Worm (Caenorhabditis elegans) whole organism, L4/young adult: Measurements from ENCODE around the gene C14F11.4.

ENCODE experiments used
- W03F9.2 ChIP-seq: fragments of 150-350 bp; optimal IDR thresholded peaks from 2 replicates; lab custom pipeline; 2014; ENCODE audit warnings: missing biosample characterization, missing genetic modification characterization
- dao-5 ChIP-seq: sonication (generic microtip); optimal IDR thresholded peaks from 2 replicates; lab custom pipeline; 2016; ENCODE audit warnings: missing genotype, missing genetic modification characterization, moderate library complexity, missing compliant biosample characterization
- him-1 ChIP-seq: sonication (generic microtip); optimal IDR thresholded peaks from 2 replicates; lab custom pipeline; 2016; ENCODE audit warnings: missing genotype, missing genetic modification reagents, missing genetic modification characterization, missing compliant biosample characterization

C14F11.4 gene

DNA sequence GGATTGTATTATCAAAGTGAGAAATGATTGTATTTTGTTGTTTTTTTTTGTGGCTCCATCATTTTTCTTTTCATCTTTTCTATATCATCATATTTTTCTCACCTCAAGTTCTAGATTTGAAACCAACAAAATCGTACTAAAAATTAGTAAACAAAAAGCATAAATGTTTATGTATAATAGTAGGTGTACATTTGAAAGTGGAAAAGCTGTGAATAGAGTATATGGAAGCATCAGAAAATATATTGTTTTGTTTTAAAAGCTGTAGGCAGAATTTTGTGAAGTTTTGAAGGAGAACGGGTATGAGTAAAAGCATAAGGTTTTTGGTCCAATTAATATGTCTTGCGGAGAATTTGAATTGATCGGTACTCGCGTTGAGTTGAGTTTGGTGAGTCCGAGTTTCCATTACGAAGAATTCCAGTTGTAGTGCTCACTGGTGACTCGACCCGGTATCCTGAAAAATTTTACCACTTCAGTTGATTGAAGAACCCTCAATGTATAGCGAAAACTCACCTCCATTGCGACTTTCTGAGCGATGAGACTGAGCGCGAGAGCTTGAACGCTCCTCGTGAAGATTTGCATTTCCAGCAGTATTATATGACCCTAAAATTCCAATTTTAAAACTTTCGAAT, at the start of gene C14F11.4:
TSS of gene C14F11.4 (minus strand) at position 51 of the 629 bp plus-strand sequence.
- TF ChIP-seq him-1 (no peak), dao-5 (tag; lab: Kevin White, UChicago) (no peak), W03F9.2 (tag; lab: Kevin White, UChicago) (no peak)

DNA sequence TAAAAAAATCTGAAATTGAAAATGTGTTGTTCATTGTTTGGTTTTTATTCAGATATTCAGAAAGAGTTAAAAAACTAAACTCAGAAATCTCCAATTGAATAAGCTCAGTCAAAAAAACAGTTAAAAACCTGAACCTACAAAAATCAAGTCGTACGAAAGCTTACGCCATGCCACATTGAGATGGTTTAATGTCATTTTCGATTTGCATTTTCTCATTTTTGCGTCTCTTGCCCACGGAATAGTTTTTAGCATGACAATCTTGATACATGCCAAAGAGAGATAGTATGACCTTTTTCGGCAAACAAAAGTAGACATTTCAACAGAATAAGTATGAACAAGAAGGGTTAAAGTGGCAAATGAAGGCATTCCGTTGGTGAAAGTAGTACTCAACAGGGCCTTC, 48.1 kb upstream of the C14F11.4 start:
- TF ChIP-seq dao-5 (tag; lab: Kevin White, UChicago) (no peak), W03F9.2 (tag; lab: Kevin White, UChicago) (no peak)

DNA sequence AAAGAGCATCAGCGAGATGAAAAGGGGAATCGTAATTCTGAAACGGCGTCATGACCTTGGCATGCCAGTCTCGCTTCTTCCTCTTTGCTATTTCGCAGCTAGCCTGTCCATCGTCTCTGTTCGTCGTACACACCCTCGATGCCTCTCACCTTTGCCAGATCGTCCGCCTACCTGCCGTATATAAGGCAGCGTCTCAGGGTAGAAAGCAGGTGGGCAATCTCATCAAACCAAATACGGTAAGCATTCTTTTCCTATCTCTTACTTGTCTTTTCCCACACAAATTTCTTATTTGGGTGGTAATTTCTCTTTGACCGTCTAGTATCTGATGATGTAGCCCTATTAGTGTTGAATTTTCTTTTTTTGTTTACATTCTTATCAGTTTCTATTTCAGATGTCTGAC, 46.8 kb upstream of the C14F11.4 start, which contains the start of gene col-166:
TSS of gene col-166 (plus strand) at position 392 of the 400 bp plus-strand sequence.
- TF ChIP-seq him-1 (no peak), W03F9.2 (tag; lab: Kevin White, UChicago) (no peak), dao-5 (tag; lab: Kevin White, UChicago) (no peak)

DNA sequence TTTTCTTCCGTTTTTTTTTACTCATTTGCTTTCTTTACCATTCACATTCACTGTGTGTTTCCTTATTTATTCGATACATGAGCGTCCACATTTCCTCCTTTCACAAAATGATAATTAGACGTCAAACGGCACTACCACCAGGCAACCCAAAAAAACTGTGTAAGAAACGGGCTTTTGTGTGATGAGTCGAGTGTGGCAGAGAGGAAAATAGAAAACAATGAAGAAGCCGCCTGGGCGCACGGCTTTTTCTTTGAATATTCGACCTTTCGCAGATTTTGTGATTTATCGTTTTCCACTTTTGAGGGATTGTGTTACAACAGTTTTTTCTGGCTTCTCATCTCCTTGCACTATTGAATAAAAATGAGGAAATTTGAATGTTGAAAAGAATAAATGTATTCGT, 45.4 kb upstream of the C14F11.4 start:
- TF ChIP-seq dao-5 (tag; lab: Kevin White, UChicago): no peak
- TF ChIP-seq him-1: no peak
- no peak for TF ChIP-seq W03F9.2 (tag; lab: Kevin White, UChicago)

DNA sequence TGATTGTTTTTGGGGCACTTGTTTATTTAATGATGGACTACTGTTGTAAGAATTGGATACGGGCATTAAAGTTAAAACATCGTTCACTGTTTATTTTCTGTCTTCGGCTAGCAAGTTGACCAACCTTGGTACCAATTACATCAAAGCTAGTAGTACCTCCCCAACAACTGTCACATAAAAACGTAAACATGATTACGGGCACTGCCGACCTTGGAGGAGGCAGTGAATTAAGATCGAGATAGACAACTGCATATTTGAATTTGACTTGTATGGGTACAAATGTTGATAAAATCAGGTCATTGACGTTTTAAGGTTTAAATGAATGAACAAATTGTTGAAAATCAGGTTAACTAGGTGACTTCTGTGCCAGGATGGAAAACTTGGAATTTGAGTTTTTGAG, 44.4 kb upstream of the C14F11.4 start:
- no peak for TF ChIP-seq him-1
- no peak for TF ChIP-seq W03F9.2 (tag; lab: Kevin White, UChicago)
- no peak for TF ChIP-seq dao-5 (tag; lab: Kevin White, UChicago)

DNA sequence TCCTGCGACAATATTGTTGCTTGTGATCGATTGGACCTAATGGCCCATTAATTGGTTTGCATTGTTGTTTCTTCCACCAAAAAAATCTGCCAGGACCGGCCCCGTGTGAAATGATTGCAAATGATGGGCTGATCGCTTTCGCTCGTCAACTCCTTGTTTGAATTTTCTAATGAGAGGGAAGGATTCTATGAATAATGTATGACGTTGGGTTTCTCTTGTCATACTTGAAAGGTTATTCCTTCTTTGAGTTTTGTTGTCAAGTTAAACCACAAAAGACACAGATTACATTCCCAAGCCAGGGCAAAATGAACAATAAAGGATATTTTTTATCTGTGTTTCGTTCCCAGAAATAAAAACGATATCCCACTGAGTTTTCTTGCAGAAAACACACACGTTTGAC, 43.9 kb upstream of the C14F11.4 start:
- no peak for TF ChIP-seq W03F9.2 (tag; lab: Kevin White, UChicago)
- no peak for TF ChIP-seq dao-5 (tag; lab: Kevin White, UChicago)
- no peak for TF ChIP-seq him-1

DNA sequence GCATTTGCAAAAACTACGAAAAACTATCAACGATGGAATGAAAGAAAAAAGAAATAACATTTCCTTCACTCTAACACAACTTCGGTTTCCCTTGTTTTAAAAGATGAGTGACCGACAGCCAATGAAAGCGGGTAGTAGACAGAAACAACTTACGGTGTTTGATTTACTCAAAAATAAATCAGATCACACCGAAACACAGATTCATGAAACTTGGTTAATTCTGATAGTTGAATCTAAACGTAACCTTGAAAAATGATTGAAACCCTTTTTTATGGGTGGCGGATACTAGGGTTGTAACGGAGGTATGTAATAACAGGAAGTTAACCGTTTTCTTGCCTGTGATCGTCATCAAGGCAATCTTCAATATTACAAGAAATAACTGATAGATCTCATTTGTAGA, 42.5 kb upstream of the C14F11.4 start:
- TF ChIP-seq W03F9.2 (tag; lab: Kevin White, UChicago) (no peak), dao-5 (tag; lab: Kevin White, UChicago) (no peak), him-1 (no peak)

DNA sequence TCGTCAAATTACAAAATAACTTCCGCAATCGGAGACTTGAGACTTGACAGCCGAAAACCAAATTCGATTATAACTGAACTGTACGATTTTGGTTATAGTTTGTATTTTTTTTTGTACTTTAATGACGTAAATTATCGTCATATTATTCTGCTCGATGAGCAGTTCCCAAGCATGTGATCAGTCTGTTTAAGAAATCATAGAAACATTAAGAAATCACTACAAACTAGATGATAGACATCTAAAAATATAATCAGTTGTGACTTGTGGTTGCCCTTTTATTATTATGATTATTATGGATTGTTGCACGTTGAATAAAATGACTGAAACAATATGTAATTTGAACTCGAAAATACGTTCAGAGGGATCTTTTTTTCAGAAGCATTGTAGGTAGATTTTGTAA, 41.4 kb upstream of the C14F11.4 start:
- TF ChIP-seq dao-5 (tag; lab: Kevin White, UChicago): no peak
- TF ChIP-seq W03F9.2 (tag; lab: Kevin White, UChicago): no peak
- TF ChIP-seq him-1: no peak

DNA sequence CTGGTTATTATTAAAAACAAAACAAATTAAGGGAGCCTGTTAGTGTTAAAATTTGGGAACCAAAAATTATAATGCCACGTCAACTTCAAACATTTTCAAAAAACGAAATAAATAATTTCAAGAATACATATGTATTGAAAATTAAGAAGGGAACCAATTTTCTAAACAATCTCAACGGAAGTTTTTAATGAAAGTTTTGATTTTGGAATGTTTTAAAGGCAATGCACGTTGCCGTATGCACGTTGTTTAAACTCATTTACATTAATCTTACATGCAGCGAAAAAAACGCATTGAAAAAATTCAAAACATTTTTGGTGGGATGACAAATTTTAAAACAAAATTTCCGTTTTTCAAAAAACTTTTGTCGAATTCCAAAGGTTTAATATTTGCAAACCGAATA, 40.9 kb upstream of the C14F11.4 start:
- TF ChIP-seq W03F9.2 (tag; lab: Kevin White, UChicago) (no peak), him-1 (no peak)

DNA sequence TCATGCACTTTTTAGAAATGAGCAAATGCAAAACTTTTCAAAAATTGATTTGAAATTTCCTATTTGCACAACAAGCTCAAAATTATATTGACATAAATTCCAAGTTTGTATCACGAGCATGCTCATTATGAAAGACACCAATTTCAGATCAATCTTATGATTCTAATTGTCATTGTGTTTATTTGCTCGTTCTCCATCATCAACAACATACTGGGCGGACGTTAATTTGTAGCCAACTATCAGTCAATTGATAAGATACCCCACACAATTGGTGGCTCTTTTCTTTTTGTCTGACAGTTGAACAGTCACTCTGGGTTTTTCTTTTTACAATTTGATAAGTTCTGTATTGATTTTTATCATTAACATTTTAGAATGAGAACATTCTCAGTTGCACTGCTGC, 38.9 kb upstream of the C14F11.4 start, which contains the start of gene lro-1:
TSS of gene lro-1 (plus strand) at position 372 of the 400 bp plus-strand sequence.
- TF ChIP-seq him-1: no peak
- no peak for TF ChIP-seq W03F9.2 (tag; lab: Kevin White, UChicago)
- TF ChIP-seq dao-5 (tag; lab: Kevin White, UChicago): no peak

DNA sequence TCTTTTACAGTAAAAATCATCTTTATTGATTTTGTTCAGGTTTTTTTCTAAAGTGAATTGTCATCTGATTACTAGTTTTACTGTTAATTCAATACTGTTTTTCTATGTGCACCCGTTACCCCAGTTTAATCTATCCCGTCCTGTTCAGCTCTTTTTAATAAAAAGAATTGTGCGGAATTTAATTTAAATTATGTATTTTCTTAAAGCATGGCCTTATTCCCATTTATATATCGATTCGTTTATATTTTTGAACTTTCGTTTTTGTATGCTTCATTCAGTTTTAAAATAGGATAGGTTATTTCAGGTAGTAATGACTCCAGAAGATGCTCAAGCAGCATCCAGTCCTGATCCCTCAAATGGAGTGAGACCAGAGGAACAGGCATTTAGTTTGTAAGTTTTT, 33.9 kb upstream of the C14F11.4 start, which contains the start of gene W05H9.2:
TSS of gene W05H9.2 (plus strand) at position 301 of the 400 bp plus-strand sequence.
- TF ChIP-seq W03F9.2 (tag; lab: Kevin White, UChicago) (no peak), dao-5 (tag; lab: Kevin White, UChicago) (no peak), him-1 (no peak)

DNA sequence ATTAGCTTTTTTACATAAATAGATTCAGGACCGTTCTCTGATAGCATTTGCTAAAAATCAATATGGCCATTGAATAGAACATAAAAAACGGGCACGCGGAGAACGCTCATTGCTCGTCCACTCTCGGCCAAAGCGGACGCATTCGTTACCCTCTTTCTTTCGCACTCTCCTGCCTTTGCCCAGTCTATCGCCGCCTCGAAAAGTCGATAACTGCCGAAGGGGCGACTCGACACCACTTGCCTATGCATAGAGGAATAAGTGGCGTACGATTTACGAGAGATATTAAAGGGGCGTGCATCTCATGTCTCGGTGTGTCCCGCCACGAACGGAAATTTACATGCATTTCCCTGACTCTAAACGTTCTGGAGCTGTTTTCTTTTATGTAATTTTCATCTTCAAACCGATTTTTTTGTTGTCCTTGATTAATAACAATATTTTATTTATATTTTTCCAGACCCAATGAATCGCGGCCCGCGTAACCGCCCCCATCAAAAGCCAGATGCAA, 30.4 kb upstream of the C14F11.4 start, which contains the start of gene W05H9.4:
TSS of gene W05H9.4 (plus strand) at position 455 of the 505 bp plus-strand sequence.
- TF ChIP-seq dao-5 (tag; lab: Kevin White, UChicago) (no peak), W03F9.2 (tag; lab: Kevin White, UChicago) (no peak), him-1 (no peak)

DNA sequence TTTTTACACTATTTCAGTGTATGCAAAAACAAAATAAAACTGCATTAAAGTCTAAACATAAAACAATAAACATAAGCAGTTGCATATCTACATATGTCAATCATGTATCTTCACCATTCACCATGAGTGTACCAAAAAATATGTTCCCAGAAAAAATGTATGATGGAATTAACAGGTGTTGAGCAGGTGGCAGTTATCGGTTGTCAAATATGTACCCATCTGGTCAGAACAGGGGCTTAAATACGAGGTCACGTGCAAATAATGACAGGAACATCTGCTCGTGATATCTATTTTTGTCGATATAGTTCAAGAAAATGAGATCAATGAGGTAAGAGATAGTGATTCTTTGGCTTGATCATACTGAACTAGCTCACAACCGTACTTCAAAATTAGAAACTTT, 26.2 kb upstream of the C14F11.4 start:
- TF ChIP-seq him-1 (no peak), W03F9.2 (tag; lab: Kevin White, UChicago) (no peak), dao-5 (tag; lab: Kevin White, UChicago) (no peak)

DNA sequence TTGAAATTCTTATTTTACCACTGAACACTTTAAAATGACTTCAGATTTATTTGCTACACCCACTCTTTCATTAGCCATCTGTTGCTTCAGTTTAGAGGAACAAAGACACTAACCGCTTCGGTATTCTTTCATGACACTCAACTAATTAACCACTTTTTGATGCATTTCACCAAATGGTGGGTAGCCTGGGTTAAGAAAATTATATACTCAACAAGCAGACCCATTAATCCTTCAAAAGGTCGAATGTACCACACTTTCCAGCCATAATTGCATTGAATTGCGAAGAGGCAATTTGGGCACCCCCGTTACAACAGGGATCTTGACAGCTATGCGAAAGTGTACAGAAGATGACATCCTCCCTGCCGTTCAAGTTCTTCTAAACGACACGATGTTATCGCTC, 25.6 kb upstream of the C14F11.4 start:
- TF ChIP-seq dao-5 (tag; lab: Kevin White, UChicago) (no peak), him-1 (no peak), W03F9.2 (tag; lab: Kevin White, UChicago) (no peak)

DNA sequence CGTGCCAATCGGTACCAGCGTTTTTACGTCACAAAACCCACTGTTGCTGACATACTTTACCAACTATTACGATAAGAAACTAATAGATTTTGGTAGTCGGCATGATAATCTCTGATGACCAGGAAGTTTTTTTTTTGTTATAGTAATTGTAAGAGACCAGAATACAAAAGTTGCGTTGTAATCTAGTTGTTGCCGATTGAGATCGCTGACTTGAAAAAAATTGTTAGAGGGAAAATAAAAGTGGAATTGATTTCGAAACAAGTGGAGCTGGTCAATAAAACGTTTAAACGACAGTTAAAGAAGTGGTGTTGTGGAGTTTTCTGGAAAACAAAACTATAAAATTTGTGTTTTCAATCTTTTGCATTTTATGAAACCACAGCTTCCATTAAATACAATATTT, 24.1 kb upstream of the C14F11.4 start:
- TF ChIP-seq dao-5 (tag; lab: Kevin White, UChicago) (no peak), W03F9.2 (tag; lab: Kevin White, UChicago) (no peak), him-1 (no peak)
